Worm (Caenorhabditis elegans): Measurements from ENCODE around the gene F18C5.10.

The F18C5.10 gene

DNA sequence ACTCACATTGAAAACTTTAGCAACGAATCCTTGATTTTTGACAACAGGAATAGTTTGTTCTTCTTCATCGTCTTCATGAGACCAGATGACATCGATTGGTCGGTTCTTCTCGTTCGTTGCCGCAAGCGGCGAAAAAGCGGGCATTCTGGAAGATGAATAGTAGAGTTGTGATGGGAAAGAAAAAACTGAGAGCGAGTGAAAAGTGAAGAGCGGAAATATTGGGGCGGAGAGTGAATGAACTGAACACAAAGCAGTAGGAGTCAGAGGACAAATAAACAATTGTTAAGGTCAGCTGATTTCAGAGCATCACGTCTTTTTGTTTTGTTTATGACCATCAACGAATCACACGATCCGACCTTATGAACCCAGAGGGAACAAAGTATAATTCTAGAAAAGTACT, at the start of gene F18C5.10:
Gene F18C5.10 (minus strand): TSS at position 145 of the 400 bp plus-strand sequence.
- no peak for TF ChIP-seq unc-62 (GFP tag; optimal IDR thresholded peaks at IDR 0.05)
- no peak for TF ChIP-seq unc-55 (GFP tag; optimal IDR thresholded peaks at IDR 0.05)
- no peak for TF ChIP-seq gmeb-1 (tag; optimal IDR thresholded peaks at IDR 0.05)
- peak in 1 of 2 experiments; percentile 9 for TF ChIP-seq lsy-2 (tag; optimal IDR thresholded peaks at IDR 0.05)
- peak; percentile 74 for TF ChIP-seq nhr-129 (tag; optimal IDR thresholded peaks at IDR 0.05)
- TF ChIP-seq mbf-1 (tag; optimal IDR thresholded peaks at IDR 0.05), result no peak
- peak; percentile 60 for TF ChIP-seq ama-1 (optimal IDR thresholded peaks at IDR 0.05)
- no peak for TF ChIP-seq lin-13 (GFP tag; optimal IDR thresholded peaks at IDR 0.05)
- TF ChIP-seq sma-9 (GFP tag; optimal IDR thresholded peaks at IDR 0.05), result no peak
- no peak for TF ChIP-seq sma-9 (tag; optimal IDR thresholded peaks at IDR 0.05)
- TF ChIP-seq F13H6.1 (tag; optimal IDR thresholded peaks at IDR 0.05), result no peak
- no peak for TF ChIP-seq peb-1 (tag; optimal IDR thresholded peaks at IDR 0.05)

- TF ChIP-seq dmd-4 (tag; optimal IDR thresholded peaks at IDR 0.05) (no peak), skn-1 (tag; optimal IDR thresholded peaks at IDR 0.05) (no peak), unc-55 (GFP tag; optimal IDR thresholded peaks at IDR 0.05) (no peak), nhr-6 (tag; optimal IDR thresholded peaks at IDR 0.05) (no peak), gmeb-1 (tag; optimal IDR thresholded peaks at IDR 0.05) (no peak), C34F6.9 (tag; optimal IDR thresholded peaks at IDR 0.05) (no peak), nhr-77 (tag; optimal IDR thresholded peaks at IDR 0.05) (no peak), lin-11 (tag; optimal IDR thresholded peaks at IDR 0.05) (no peak), nhr-10 (tag; optimal IDR thresholded peaks at IDR 0.05) (no peak), lin-13 (GFP tag; optimal IDR thresholded peaks at IDR 0.05) (no peak), mab-5 (tag; optimal IDR thresholded peaks at IDR 0.05) (no peak), unc-39 (tag; optimal IDR thresholded peaks at IDR 0.05) (no peak), nhr-237 (tag; optimal IDR thresholded peaks at IDR 0.05) (no peak), nhr-129 (tag; optimal IDR thresholded peaks at IDR 0.05) (no peak), egl-27 (tag; optimal IDR thresholded peaks at IDR 0.05) (no peak), ztf-11 (tag; optimal IDR thresholded peaks at IDR 0.05) (no peak), alr-1 (tag; optimal IDR thresholded peaks at IDR 0.05) (no peak), ztf-4 (tag; optimal IDR thresholded peaks at IDR 0.05) (no peak), crh-2 (tag; optimal IDR thresholded peaks at IDR 0.05) (no peak)
Measured at ce11 chrII:6610262-6610661, 49.0 kb upstream of the F18C5.10 start.

DNA sequence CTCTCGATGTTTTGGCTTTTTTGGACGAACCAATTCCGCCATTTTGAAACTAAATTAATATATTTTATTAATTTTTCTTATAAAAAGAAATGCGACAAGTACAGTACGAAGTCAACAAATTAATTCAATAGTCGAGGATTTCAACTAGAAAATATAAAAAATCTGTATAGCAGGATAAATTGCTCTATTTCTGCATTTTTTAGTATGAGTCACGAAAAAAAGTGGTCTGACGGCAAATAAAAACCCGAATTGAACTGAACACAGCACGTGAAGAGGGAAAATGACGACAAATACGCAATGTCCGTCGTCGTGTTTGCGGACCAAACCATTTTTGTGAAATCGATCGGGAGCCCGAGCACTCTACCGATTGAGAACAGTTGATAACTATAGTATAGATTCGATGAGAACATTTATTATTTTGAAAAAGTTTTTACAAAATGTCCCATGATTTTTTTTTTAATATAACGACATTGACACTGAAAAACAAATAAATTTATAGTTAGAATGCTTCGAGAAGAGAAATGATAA, 48.1 kb upstream of the F18C5.10 start, which contains the start of gene epg-5:
Gene epg-5 (minus strand): TSS at position 51 of the 528 bp plus-strand sequence.
- TF ChIP-seq lin-11 (tag; optimal IDR thresholded peaks at IDR 0.05), result peak; percentile 6
- TF ChIP-seq ztf-4 (tag; optimal IDR thresholded peaks at IDR 0.05), result no peak
- no peak for TF ChIP-seq nhr-23 (tag; optimal IDR thresholded peaks at IDR 0.05)
- TF ChIP-seq lsy-2 (tag; optimal IDR thresholded peaks at IDR 0.05), result peak in 1 of 2 experiments; percentile 61
- TF ChIP-seq C34F6.9 (tag; optimal IDR thresholded peaks at IDR 0.05), result peak; percentile 67
- TF ChIP-seq nhr-25 (tag; optimal IDR thresholded peaks at IDR 0.05), result no peak
- peak; percentile 59 for TF ChIP-seq nhr-129 (tag; optimal IDR thresholded peaks at IDR 0.05)
- no peak for TF ChIP-seq ztf-11 (tag; optimal IDR thresholded peaks at IDR 0.05)
- no peak for TF ChIP-seq alr-1 (tag; optimal IDR thresholded peaks at IDR 0.05)
- TF ChIP-seq mdl-1 (tag; optimal IDR thresholded peaks at IDR 0.05), result peak in 1 of 2 experiments; percentile 19
- TF ChIP-seq unc-39 (tag; optimal IDR thresholded peaks at IDR 0.05), result no peak
- peak; percentile 47 for TF ChIP-seq fos-1 (tag; optimal IDR thresholded peaks at IDR 0.05)

DNA sequence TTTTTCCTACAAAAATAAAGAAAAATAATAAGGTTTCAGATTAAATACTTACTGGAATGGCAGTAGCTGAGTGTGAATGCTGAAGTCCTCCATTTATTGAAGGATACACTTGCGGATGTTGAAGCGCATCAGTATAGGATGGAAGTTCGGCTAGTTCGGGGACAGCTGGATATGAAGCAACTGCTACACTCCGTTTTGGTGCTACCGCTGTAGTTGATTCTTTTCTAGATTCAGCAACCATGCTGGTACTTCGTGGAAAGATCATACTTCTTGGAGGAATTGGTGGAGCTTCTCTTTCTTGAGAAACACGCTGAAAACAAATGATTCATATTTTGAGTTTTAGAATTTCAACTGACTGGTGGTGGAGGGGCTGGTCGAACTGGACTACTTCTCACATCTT, 47.4 kb upstream of the F18C5.10 start:
- TF ChIP-seq mbf-1 (tag; optimal IDR thresholded peaks at IDR 0.05), result no peak
- TF ChIP-seq sem-4 (tag; optimal IDR thresholded peaks at IDR 0.05), result no peak
- TF ChIP-seq C34F6.9 (tag; optimal IDR thresholded peaks at IDR 0.05), result no peak
- TF ChIP-seq sma-9 (GFP tag; optimal IDR thresholded peaks at IDR 0.05), result no peak
- TF ChIP-seq sma-9 (tag; optimal IDR thresholded peaks at IDR 0.05), result no peak
- no peak for TF ChIP-seq ceh-82 (tag; optimal IDR thresholded peaks at IDR 0.05)
- no peak for TF ChIP-seq mdl-1 (tag; optimal IDR thresholded peaks at IDR 0.05)
- TF ChIP-seq ceh-16 (tag; optimal IDR thresholded peaks at IDR 0.05), result no peak
- no peak for TF ChIP-seq lin-13 (GFP tag; optimal IDR thresholded peaks at IDR 0.05)

DNA sequence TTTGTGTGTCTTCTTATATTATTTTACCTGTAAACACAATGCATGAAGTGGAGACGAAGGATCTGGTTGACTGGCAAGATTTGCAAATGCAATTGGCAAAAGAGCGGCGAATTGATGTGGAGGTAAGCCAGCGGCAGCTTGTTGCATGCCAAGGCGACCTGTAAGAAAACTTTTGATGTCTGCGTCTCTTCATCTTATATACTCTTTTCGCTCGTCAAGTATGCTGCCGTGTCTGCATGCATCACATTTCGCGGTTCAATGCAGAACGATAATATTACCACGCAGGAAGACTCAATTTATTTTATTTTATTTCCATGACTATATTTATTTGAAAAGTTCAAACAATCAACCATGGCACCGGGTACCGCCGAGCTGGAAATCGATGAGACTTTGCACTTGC, 39.7 kb upstream of the F18C5.10 start, which contains the start of gene vps-33.2:
Gene vps-33.2 (plus strand): TSS at position 244 of the 400 bp plus-strand sequence.
- TF ChIP-seq nhr-25 (tag; optimal IDR thresholded peaks at IDR 0.05) (no peak), unc-62 (GFP tag; optimal IDR thresholded peaks at IDR 0.05) (no peak), nhr-129 (tag; optimal IDR thresholded peaks at IDR 0.05) (peak; percentile 35), ztf-4 (tag; optimal IDR thresholded peaks at IDR 0.05) (no peak), snpc-4 (tag; optimal IDR thresholded peaks at IDR 0.05) (no peak), zag-1 (tag; optimal IDR thresholded peaks at IDR 0.05) (no peak), unc-55 (GFP tag; optimal IDR thresholded peaks at IDR 0.05) (no peak), lin-11 (tag; optimal IDR thresholded peaks at IDR 0.05) (peak; percentile 22), R02D3.7 (tag; optimal IDR thresholded peaks at IDR 0.05) (no peak), crh-2 (tag; optimal IDR thresholded peaks at IDR 0.05) (no peak), sma-3 (GFP tag; optimal IDR thresholded peaks at IDR 0.05) (peak; percentile 20), nhr-10 (tag; optimal IDR thresholded peaks at IDR 0.05) (no peak), ceh-82 (tag; optimal IDR thresholded peaks at IDR 0.05) (no peak), fos-1 (tag; optimal IDR thresholded peaks at IDR 0.05) (peak; percentile 23), Y55F3AM.14 (GFP tag; optimal IDR thresholded peaks at IDR 0.05) (no peak), gmeb-1 (tag; optimal IDR thresholded peaks at IDR 0.05) (peak; percentile 48), ceh-16 (tag; optimal IDR thresholded peaks at IDR 0.05) (no peak), mbf-1 (tag; optimal IDR thresholded peaks at IDR 0.05) (no peak), nhr-77 (tag; optimal IDR thresholded peaks at IDR 0.05) (no peak), nhr-12 (tag; optimal IDR thresholded peaks at IDR 0.05) (no peak), elt-3 (tag; optimal IDR thresholded peaks at IDR 0.05) (no peak), blmp-1 (tag; optimal IDR thresholded peaks at IDR 0.05; ENCODE audit: insufficient read depth) (no peak), ztf-1 (GFP tag; conservative IDR thresholded peaks at IDR 0.05) (no peak), lsy-2 (tag; optimal IDR thresholded peaks at IDR 0.05) (peak; percentile 27 to 58), ama-1 (optimal IDR thresholded peaks at IDR 0.05) (no peak)

All from whole organism, L2 larva.